Fruit fly (Drosophila melanogaster) whole organism, adult: ENCODE measurements around the gene CG15545.

Experiments used
- CG11617 ChIP-seq: fragments of 200-800 bp; sonication (Bioruptor generic); optimal IDR thresholded peaks from 2 replicates; lab custom pipeline; 2017; ENCODE audit warnings: mild to moderate bottlenecking, missing biosample characterization, missing genetic modification reagents, missing genetic modification characterization
- CG12768 ChIP-seq: fragments of 200-800 bp; sonication (Bioruptor generic); optimal IDR thresholded peaks from 2 replicates; lab custom pipeline; 2017; ENCODE audit warnings: missing biosample characterization, missing genetic modification characterization, mild to moderate bottlenecking, moderate library complexity, missing genetic modification reagents
- CG14711 ChIP-seq: fragments of 200-800 bp; sonication (Bioruptor generic); optimal IDR thresholded peaks from 2 replicates; lab custom pipeline; 2018; ENCODE audit warnings: missing biosample characterization, mild to moderate bottlenecking, missing genetic modification characterization, moderate library complexity
- CG1620 ChIP-seq: fragments of 200-800 bp; sonication (Bioruptor generic); optimal IDR thresholded peaks from 2 replicates; lab custom pipeline; 2016; ENCODE audit warnings: missing biosample characterization, missing genetic modification characterization
- Clk ChIP-seq: fragments of 200-800 bp; sonication (Bioruptor generic); optimal IDR thresholded peaks from 2 replicates; lab custom pipeline; 2017; ENCODE audit warnings: missing biosample characterization, missing genetic modification characterization
- Crg-1 ChIP-seq: fragments of 200-800 bp; sonication (Bioruptor generic); optimal IDR thresholded peaks from 2 replicates; lab custom pipeline; 2016; ENCODE audit warnings: missing biosample characterization, missing genetic modification characterization
- kay ChIP-seq: fragments of 200-800 bp; sonication (Bioruptor generic); peaks from one replicate; lab custom pipeline; 2016; ENCODE audit warnings: missing biosample characterization, missing genetic modification characterization, borderline replicate concordance

DNA sequence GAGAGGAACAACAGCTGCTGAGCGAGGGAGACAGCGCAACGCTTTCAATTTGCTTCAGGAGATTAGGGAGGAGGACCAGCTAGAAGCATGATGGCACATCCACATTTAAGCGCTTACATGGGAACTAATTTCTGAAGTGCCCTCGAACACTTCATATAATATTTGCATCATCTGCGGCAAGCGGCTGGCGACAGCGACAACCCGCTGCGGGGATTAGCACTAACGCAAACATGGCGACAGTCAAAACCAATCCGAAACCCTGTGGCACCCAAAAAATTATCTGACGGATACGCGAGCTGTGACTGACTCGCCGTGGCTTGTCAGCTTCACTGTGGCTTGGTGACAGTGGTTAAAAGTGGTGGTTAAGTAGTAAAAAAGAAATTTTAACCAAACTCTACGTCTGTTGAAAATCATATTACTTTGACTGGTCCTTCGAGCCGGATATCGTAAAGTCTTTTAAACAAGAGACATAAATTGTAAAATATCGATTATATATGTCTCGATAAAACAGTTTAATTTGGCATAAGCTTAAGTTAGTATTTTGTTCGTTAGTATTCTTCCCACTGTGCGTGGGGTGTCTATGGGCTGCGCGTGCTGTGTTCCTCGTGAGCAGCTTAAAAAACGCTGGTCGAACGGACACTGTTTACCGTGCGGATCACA lies 12.1 kb downstream of the CG15545 start:
- no peak for TF ChIP-seq CG12768 (GFP tag; lab: Kevin White, UChicago)
- TF ChIP-seq CG14711 (tag; lab: Kevin White, UChicago), result no peak
- no peak for TF ChIP-seq kay (GFP tag; lab: Kevin White, UChicago)
- TF ChIP-seq CG11617 (GFP tag; lab: Kevin White, UChicago), result no peak
- no peak for TF ChIP-seq Crg-1
- TF ChIP-seq Clk, result no peak
- no peak for TF ChIP-seq CG1620 (GFP tag; lab: Kevin White, UChicago)
